Worm (Caenorhabditis elegans) whole organism, mixed stage, embryonic: ENCODE data around the gene sre-41.

Experiments used
- elt-1 ChIP-seq: sonication (generic microtip); optimal IDR thresholded peaks from 2 replicates; lab custom pipeline; 2017; ENCODE audit warnings: missing genetic modification characterization, mild to moderate bottlenecking, missing compliant biosample characterization, antibody characterized with exemption, moderate library complexity, borderline replicate concordance; ENCODE audit not compliant: insufficient read depth
- elt-3 ChIP-seq: fragments of 150-350 bp; optimal IDR thresholded peaks from 2 replicates; lab custom pipeline; 2014; ENCODE audit warnings: missing biosample characterization, missing genetic modification characterization
- lsy-2 ChIP-seq: fragments of 150-350 bp; optimal IDR thresholded peaks from 2 replicates; lab custom pipeline; 2014; ENCODE audit warnings: missing biosample characterization, missing genetic modification characterization
- nhr-28 ChIP-seq: fragments of 150-350 bp; optimal IDR thresholded peaks from 2 replicates; lab custom pipeline; 2014; ENCODE audit warnings: missing biosample characterization, missing genetic modification characterization
- sptf-1 ChIP-seq: sonication (generic microtip); optimal IDR thresholded peaks from 2 replicates; lab custom pipeline; 2017; ENCODE audit warnings: mild to moderate bottlenecking, missing genetic modification characterization, moderate library complexity, missing compliant biosample characterization
- unc-120 ChIP-seq: sonication (generic microtip); optimal IDR thresholded peaks from 2 replicates; lab custom pipeline; 2017; ENCODE audit warnings: missing genetic modification characterization, missing compliant biosample characterization; ENCODE audit not compliant: poor library complexity, severe bottlenecking

- TF ChIP-seq lsy-2 (tag; lab: Kevin White, UChicago) (no peak), unc-120 (no peak), elt-3 (tag; lab: Kevin White, UChicago) (no peak), sptf-1 (tag; lab: Kevin White, UChicago) (no peak), elt-1 (tag; lab: Kevin White, UChicago) (no peak), nhr-28 (no peak)
Measured at ce11 chrII:12339644-12340043, 48.4 kb upstream of the sre-41 start, which contains the start of gene sop-2.
